Fruit fly (Drosophila melanogaster): ENCODE measurements around the gene Sfp24Bd.

Sfp24Bd gene

dm6 chr2L:3631262-3632046, 37.5 kb downstream of the Sfp24Bd start:
- TF ChIP-seq CG5204 (GFP tag; optimal IDR thresholded peaks at IDR 0.05), result no peak
- no peak for TF ChIP-seq ovo (GFP tag; optimal IDR thresholded peaks at IDR 0.05)
- TF ChIP-seq toe (GFP tag; optimal IDR thresholded peaks at IDR 0.05), result no peak
- TF ChIP-seq Clk (GFP tag; optimal IDR thresholded peaks at IDR 0.05), result no peak
- TF ChIP-seq Hr96 (GFP tag; optimal IDR thresholded peaks at IDR 0.05), result no peak
- no peak for TF ChIP-seq CG12768 (GFP tag; optimal IDR thresholded peaks at IDR 0.05)
- TF ChIP-seq CG11617 (GFP tag; optimal IDR thresholded peaks at IDR 0.05), result no peak
- TF ChIP-seq CG7101 (tag; optimal IDR thresholded peaks at IDR 0.05), result no peak
- TF ChIP-seq Mnt (GFP tag; optimal IDR thresholded peaks at IDR 0.05), result no peak
- no peak for TF ChIP-seq cnc (optimal IDR thresholded peaks at IDR 0.05)
- no peak for TF ChIP-seq Crg-1 (GFP tag; optimal IDR thresholded peaks at IDR 0.05)
- TF ChIP-seq CG14711 (tag; optimal IDR thresholded peaks at IDR 0.05), result no peak
- no peak for TF ChIP-seq CG1620 (GFP tag; optimal IDR thresholded peaks at IDR 0.05)
- no peak for TF ChIP-seq CG33017 (tag; optimal IDR thresholded peaks at IDR 0.05)
- TF ChIP-seq bab1 (GFP tag; optimal IDR thresholded peaks at IDR 0.05), result no peak
- no peak for TF ChIP-seq CG7045 (GFP tag; optimal IDR thresholded peaks at IDR 0.05)
- no peak for TF ChIP-seq cic (GFP tag; optimal IDR thresholded peaks at IDR 0.05)

dm6 chr2L:3630763-3631162, 38.2 kb downstream of the Sfp24Bd start:
- TF ChIP-seq cnc (optimal IDR thresholded peaks at IDR 0.05) (no peak), CG5204 (GFP tag; optimal IDR thresholded peaks at IDR 0.05) (no peak), Crg-1 (GFP tag; optimal IDR thresholded peaks at IDR 0.05) (no peak), Clk (GFP tag; optimal IDR thresholded peaks at IDR 0.05) (no peak), CG7045 (GFP tag; optimal IDR thresholded peaks at IDR 0.05) (no peak), Hr96 (GFP tag; optimal IDR thresholded peaks at IDR 0.05) (no peak), Mnt (GFP tag; optimal IDR thresholded peaks at IDR 0.05) (no peak), CG33017 (tag; optimal IDR thresholded peaks at IDR 0.05) (no peak), CG7101 (tag; optimal IDR thresholded peaks at IDR 0.05) (no peak), CG12768 (GFP tag; optimal IDR thresholded peaks at IDR 0.05) (no peak), CG1620 (GFP tag; optimal IDR thresholded peaks at IDR 0.05) (no peak)

- TF ChIP-seq CG1620 (GFP tag; optimal IDR thresholded peaks at IDR 0.05) (no peak), CG7101 (tag; optimal IDR thresholded peaks at IDR 0.05) (no peak), kay (GFP tag; ENCODE audit: borderline replicate concordance) (no peak), cnc (optimal IDR thresholded peaks at IDR 0.05) (no peak), ovo (GFP tag; optimal IDR thresholded peaks at IDR 0.05) (no peak), CG5204 (GFP tag; optimal IDR thresholded peaks at IDR 0.05) (no peak), pad (GFP tag; optimal IDR thresholded peaks at IDR 0.05) (no peak), bab1 (GFP tag; optimal IDR thresholded peaks at IDR 0.05) (no peak), Clk (GFP tag; optimal IDR thresholded peaks at IDR 0.05) (no peak), Hr96 (GFP tag; optimal IDR thresholded peaks at IDR 0.05) (no peak), cic (GFP tag; optimal IDR thresholded peaks at IDR 0.05) (no peak)
These were observed 39.5 kb downstream of the Sfp24Bd start for dm6 chr2L:3629466-3629865.

dm6 chr2L:3628819-3629218, 40.1 kb downstream of the Sfp24Bd start:
- no peak for TF ChIP-seq ovo (GFP tag; optimal IDR thresholded peaks at IDR 0.05)
- peak; percentile 33 for TF ChIP-seq CG7101 (tag; optimal IDR thresholded peaks at IDR 0.05)
- TF ChIP-seq pad (GFP tag; optimal IDR thresholded peaks at IDR 0.05), result peak; percentile 5
- TF ChIP-seq CG1620 (GFP tag; optimal IDR thresholded peaks at IDR 0.05), result peak; percentile 24
- peak; percentile 86 for TF ChIP-seq kay (GFP tag; ENCODE audit: borderline replicate concordance)
- TF ChIP-seq Crg-1 (GFP tag; optimal IDR thresholded peaks at IDR 0.05), result peak; percentile 83
- no peak for TF ChIP-seq CG5204 (GFP tag; optimal IDR thresholded peaks at IDR 0.05)
- no peak for TF ChIP-seq Hr96 (GFP tag; optimal IDR thresholded peaks at IDR 0.05)
- peak; percentile 41 for TF ChIP-seq CG33017 (tag; optimal IDR thresholded peaks at IDR 0.05)
- TF ChIP-seq Clk (GFP tag; optimal IDR thresholded peaks at IDR 0.05), result peak; percentile 20
- TF ChIP-seq tj (GFP tag; optimal IDR thresholded peaks at IDR 0.05), result no peak
- TF ChIP-seq CG12768 (GFP tag; optimal IDR thresholded peaks at IDR 0.05), result peak; percentile 31
- peak; percentile 79 for TF ChIP-seq Mnt (GFP tag; optimal IDR thresholded peaks at IDR 0.05)
- peak; percentile 71 for TF ChIP-seq cic (GFP tag; optimal IDR thresholded peaks at IDR 0.05)

dm6 chr2L:3624784-3625183, 44.1 kb downstream of the Sfp24Bd start:
- no peak for TF ChIP-seq tj (GFP tag; optimal IDR thresholded peaks at IDR 0.05)
- no peak for TF ChIP-seq CG1620 (GFP tag; optimal IDR thresholded peaks at IDR 0.05)
- TF ChIP-seq CG11617 (GFP tag; optimal IDR thresholded peaks at IDR 0.05), result no peak
- TF ChIP-seq kay (GFP tag; ENCODE audit: borderline replicate concordance), result no peak
- no peak for TF ChIP-seq Clk (GFP tag; optimal IDR thresholded peaks at IDR 0.05)
- no peak for TF ChIP-seq Crg-1 (GFP tag; optimal IDR thresholded peaks at IDR 0.05)

dm6 chr2L:3621604-3622003, 47.3 kb downstream of the Sfp24Bd start, which contains the start of gene CG15418:
TSS of gene CG15418 (minus strand) at chr2L:3621704.
- TF ChIP-seq bab1 (GFP tag; optimal IDR thresholded peaks at IDR 0.05), result no peak
- TF ChIP-seq toe (GFP tag; optimal IDR thresholded peaks at IDR 0.05), result no peak
- TF ChIP-seq Hr96 (GFP tag; optimal IDR thresholded peaks at IDR 0.05), result no peak
- TF ChIP-seq cnc (optimal IDR thresholded peaks at IDR 0.05), result no peak
- TF ChIP-seq CG5204 (GFP tag; optimal IDR thresholded peaks at IDR 0.05), result no peak
- TF ChIP-seq CG11617 (GFP tag; optimal IDR thresholded peaks at IDR 0.05), result no peak
- TF ChIP-seq CG12768 (GFP tag; optimal IDR thresholded peaks at IDR 0.05), result no peak
- TF ChIP-seq tj (GFP tag; optimal IDR thresholded peaks at IDR 0.05), result no peak
- TF ChIP-seq Clk (GFP tag; optimal IDR thresholded peaks at IDR 0.05), result no peak
- no peak for TF ChIP-seq cic (GFP tag; optimal IDR thresholded peaks at IDR 0.05)
- TF ChIP-seq CG7101 (tag; optimal IDR thresholded peaks at IDR 0.05), result no peak
